Worm (Caenorhabditis elegans): ENCODE results near the gene fbxc-27.
"Not testable (repeated sequence)": the region's sequence is repeated elsewhere in the genome, so short reads cannot be mapped to it uniquely, and the experiment has no call there.

Gene fbxc-27

ce11 chrII:948091-948490 lies 38.5 kb downstream of the fbxc-27 start, which contains the start of gene fbxc-32:
fbxc-32 (minus strand) TSS chrII:948191.
- TF ChIP-seq klf-2 (GFP tag; conservative IDR thresholded peaks at IDR 0.05) (no peak), ztf-29 (GFP tag; IDR thresholded peaks at IDR 0.05) (no peak), ztf-23 (GFP tag; IDR thresholded peaks at IDR 0.05) (no peak), cog-1 (tag; optimal IDR thresholded peaks at IDR 0.05) (no peak), flt-1 (GFP tag; IDR thresholded peaks at IDR 0.05) (no peak), med-1 (GFP tag; optimal IDR thresholded peaks at IDR 0.05; ENCODE audit: insufficient read depth) (no peak), tab-1 (GFP tag; IDR thresholded peaks at IDR 0.05) (no peak), ref-1 (GFP tag; conservative IDR thresholded peaks at IDR 0.05) (no peak), T22C8.4 (GFP tag; IDR thresholded peaks at IDR 0.05) (no peak)

- TF ChIP-seq tab-1 (GFP tag; IDR thresholded peaks at IDR 0.05) (no peak), med-1 (GFP tag; optimal IDR thresholded peaks at IDR 0.05; ENCODE audit: insufficient read depth) (no peak), ztf-29 (GFP tag; IDR thresholded peaks at IDR 0.05) (no peak), flt-1 (GFP tag; IDR thresholded peaks at IDR 0.05) (no peak), cog-1 (tag; optimal IDR thresholded peaks at IDR 0.05) (no peak), ref-1 (GFP tag; conservative IDR thresholded peaks at IDR 0.05) (no peak), T22C8.4 (GFP tag; IDR thresholded peaks at IDR 0.05) (no peak), klf-2 (GFP tag; conservative IDR thresholded peaks at IDR 0.05) (no peak), ztf-23 (GFP tag; IDR thresholded peaks at IDR 0.05) (no peak)
These were observed 40.8 kb downstream of the fbxc-27 start for ce11 chrII:950374-950773.

- TF ChIP-seq ref-1 (GFP tag; conservative IDR thresholded peaks at IDR 0.05) (no peak), med-1 (GFP tag; optimal IDR thresholded peaks at IDR 0.05; ENCODE audit: insufficient read depth) (no peak), klf-2 (GFP tag; conservative IDR thresholded peaks at IDR 0.05) (no peak), flt-1 (GFP tag; IDR thresholded peaks at IDR 0.05) (peak; percentile 61; the same call in 1 of the 2 replicates), T22C8.4 (GFP tag; IDR thresholded peaks at IDR 0.05) (no peak), tab-1 (GFP tag; IDR thresholded peaks at IDR 0.05) (no peak), ztf-29 (GFP tag; IDR thresholded peaks at IDR 0.05) (0 out of 2 replicates have a peak, but pooled peaks have one; percentile 18), ztf-23 (GFP tag; IDR thresholded peaks at IDR 0.05) (no peak), cog-1 (tag; optimal IDR thresholded peaks at IDR 0.05) (no peak)
These were observed 43.5 kb downstream of the fbxc-27 start for ce11 chrII:953052-953451.

- not testable (repeated sequence) for TF ChIP-seq ref-1 (GFP tag; conservative IDR thresholded peaks at IDR 0.05); ztf-29 (GFP tag; IDR thresholded peaks at IDR 0.05); med-1 (GFP tag; optimal IDR thresholded peaks at IDR 0.05; ENCODE audit: insufficient read depth)
These were observed 45.1 kb downstream of the fbxc-27 start, which contains the start of gene fbxc-7 for ce11 chrII:954626-955025. fbxc-7 (plus strand) TSS chrII:954926.

ce11 chrII:958618-959017 lies 49.0 kb downstream of the fbxc-27 start, which contains the start of gene sdz-4:
sdz-4 (plus strand) TSS chrII:958918.
- no peak for TF ChIP-seq flt-1 (GFP tag; IDR thresholded peaks at IDR 0.05)
- no peak for TF ChIP-seq ztf-29 (GFP tag; IDR thresholded peaks at IDR 0.05)

ce11 chrII:960218-960617 lies 50.6 kb downstream of the fbxc-27 start, which contains the start of the genes C32B5.18 and C32B5.7:
C32B5.18 (plus strand) TSS chrII:960518.
C32B5.7 (plus strand) TSS chrII:960528.
- TF ChIP-seq tab-1 (GFP tag; IDR thresholded peaks at IDR 0.05) (no peak), ztf-23 (GFP tag; IDR thresholded peaks at IDR 0.05) (no peak), med-1 (GFP tag; optimal IDR thresholded peaks at IDR 0.05; ENCODE audit: insufficient read depth) (no peak), cog-1 (tag; optimal IDR thresholded peaks at IDR 0.05) (no peak), klf-2 (GFP tag; conservative IDR thresholded peaks at IDR 0.05) (no peak), flt-1 (GFP tag; IDR thresholded peaks at IDR 0.05) (no peak)
